Fruit fly (Drosophila melanogaster): ENCODE measurements around the gene Dhpr.

The Dhpr gene

DNA sequence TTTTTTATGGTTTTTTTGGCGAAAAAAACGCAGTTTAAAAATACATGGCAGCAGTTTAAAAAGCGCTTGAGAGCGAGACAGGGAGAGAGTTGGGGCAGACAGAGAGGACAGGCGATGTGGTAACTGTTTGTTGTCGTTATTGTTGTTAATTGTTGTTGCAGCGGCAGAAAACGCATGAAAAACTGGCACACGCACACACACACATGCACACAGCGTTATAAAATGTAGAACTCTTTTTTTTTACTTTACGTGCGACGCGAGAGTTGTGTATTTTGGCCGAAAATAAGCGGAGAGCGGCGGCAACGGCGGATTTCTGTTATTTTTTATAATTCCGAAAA, 9.5 kb upstream of the Dhpr start:
- TF ChIP-seq Dfd (GFP tag; optimal IDR thresholded peaks at IDR 0.05), result peak; percentile 27
- no peak for TF ChIP-seq tai (GFP tag; optimal IDR thresholded peaks at IDR 0.05)

DNA sequence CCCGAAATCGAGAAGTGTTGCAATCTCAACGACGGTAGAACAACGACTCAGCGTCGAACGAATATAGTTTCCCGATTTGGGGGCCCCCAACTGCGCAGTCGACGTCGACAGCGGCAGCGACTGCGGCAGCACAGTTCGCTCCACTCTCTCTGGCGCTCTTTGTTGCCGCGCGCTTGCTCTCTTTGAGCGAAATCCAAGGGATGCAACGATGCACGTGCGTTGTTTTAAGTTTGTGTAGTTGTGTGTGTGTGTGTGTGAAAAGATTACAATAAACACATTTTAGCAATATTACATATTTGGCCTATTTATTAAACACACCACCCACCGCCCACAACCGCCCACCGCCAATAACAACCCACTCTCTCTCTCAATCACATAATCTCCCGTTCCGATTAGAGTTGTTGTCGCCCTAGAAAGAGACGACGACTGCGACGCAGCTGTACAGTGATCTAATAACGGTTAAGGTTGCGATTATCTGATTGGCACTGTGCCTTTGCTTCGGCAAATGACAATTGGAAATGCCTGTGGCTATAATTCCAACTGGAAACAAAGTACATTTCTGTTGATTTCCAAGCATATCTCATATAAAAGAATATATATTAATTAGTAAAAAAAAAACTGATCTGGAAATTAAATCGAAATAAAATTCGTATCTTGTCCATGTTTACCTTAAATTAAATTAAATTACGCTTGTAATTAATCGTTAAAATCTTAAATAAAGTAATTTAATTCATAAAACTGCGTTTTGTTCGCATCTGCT, 8.9 kb upstream of the Dhpr start:
- no peak for TF ChIP-seq Hr78 (GFP tag; optimal IDR thresholded peaks at IDR 0.05)
- peak; percentile 62 to 69 for TF ChIP-seq dl (GFP tag; optimal IDR thresholded peaks at IDR 0.05; ENCODE audit: insufficient read depth in 1 of 2, partially characterized antibody in 2 of 2)
- no peak for TF ChIP-seq fru (GFP tag; optimal IDR thresholded peaks at IDR 0.05)
- TF ChIP-seq Dif (GFP tag; optimal IDR thresholded peaks at IDR 0.05; ENCODE audit: partially characterized antibody), result peak; percentile 75
- TF ChIP-seq br (GFP tag; optimal IDR thresholded peaks at IDR 0.05), result no peak
- no peak for TF ChIP-seq CG32264 (GFP tag; optimal IDR thresholded peaks at IDR 0.05)
- TF ChIP-seq Jra (GFP tag; optimal IDR thresholded peaks at IDR 0.05), result no peak
- no peak for TF ChIP-seq sv (GFP tag; optimal IDR thresholded peaks at IDR 0.05)

DNA sequence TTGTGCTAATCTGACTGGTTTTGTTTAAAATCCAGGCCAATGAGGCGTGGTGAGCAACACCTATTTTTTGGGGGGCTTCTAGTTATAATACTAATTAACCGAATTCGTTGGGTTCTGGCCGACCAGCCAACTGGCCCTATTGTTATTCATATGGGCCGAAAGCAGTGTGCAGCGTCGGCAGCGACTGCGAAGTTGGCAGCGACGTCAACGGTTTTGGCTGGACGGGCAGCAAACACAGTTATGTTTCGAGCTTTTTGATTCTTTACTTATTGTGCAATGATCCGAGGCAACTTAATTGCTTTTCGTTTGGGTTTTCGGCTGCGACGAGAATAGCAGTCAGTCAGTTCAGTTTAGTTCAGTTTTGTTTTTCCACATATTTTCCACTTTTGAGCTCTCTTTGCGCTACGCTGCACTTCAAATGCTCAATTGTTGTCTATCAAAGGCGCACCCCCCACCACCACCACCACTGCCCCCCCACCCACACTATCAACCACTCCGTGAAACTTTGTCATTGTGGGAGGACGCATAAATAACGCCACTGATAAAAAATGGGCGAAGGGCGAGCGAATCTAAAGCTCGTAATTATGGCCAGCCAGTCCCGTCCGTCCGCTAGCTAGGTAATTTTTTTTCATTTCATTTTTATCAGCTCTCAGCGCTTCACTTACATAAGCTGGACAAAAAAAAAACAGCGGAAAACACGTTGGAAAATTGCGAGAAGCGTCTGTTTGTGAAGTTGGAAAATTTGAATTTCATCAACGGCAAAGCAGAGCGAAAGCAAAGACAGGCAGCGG, 8.1 kb upstream of the Dhpr start:
- TF ChIP-seq sv (GFP tag; optimal IDR thresholded peaks at IDR 0.05) (peak; percentile 4), Myc (optimal IDR thresholded peaks at IDR 0.05) (no peak), Vsx2 (GFP tag; optimal IDR thresholded peaks at IDR 0.05; ENCODE audit: partially characterized antibody) (no peak), sage (GFP tag; optimal IDR thresholded peaks at IDR 0.05) (no peak), Rel (GFP tag; optimal IDR thresholded peaks at IDR 0.05) (no peak), Rel (tag; optimal IDR thresholded peaks at IDR 0.05) (no peak)

DNA sequence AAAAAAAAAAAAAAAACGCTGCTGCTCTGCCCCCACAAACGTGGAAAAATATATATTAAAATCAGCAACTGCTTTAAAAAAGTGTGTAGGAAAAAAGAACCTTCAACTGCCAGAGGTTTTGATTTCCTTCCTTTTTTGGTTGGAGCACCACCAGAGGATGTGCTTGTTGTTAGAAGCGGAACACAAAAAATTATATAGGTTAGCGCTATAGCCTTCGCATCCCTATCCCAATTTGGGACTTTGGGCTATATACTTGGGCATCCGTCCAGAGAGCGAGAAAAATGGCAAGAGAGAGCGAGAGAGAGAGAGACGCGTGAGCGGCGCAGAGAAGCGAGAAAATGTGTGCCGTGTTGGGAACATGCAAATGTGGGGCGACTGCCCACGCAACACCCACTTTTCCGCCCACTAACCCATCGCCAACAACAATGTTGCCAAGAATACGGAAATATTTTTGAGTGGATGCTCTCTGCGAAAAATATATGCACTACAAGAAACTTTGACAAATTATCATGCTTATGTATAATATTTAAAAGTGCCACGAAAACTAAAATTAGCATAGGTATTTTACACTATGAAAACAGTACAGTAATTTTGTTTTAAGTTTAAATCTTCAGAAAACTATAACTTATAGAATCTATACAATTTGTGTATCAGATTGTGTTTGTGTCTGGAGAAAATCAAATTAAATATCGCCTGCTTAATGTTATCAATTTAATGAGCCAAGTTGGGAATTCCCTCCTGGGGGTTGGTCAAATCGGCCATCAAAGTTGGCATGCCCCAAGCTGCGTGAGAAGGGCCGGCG, 7.3 kb upstream of the Dhpr start:
- TF ChIP-seq HLH106 (tag; optimal IDR thresholded peaks at IDR 0.05) (peak; percentile 11), foxo (GFP tag; optimal IDR thresholded peaks at IDR 0.05) (peak in 1 of 2 experiments; percentile 37), Hnf4 (GFP tag; optimal IDR thresholded peaks at IDR 0.05) (no peak), dsf (GFP tag; optimal IDR thresholded peaks at IDR 0.05; ENCODE audit: borderline replicate concordance) (no peak), h (GFP tag; optimal IDR thresholded peaks at IDR 0.05) (peak; percentile 6), fru (GFP tag; optimal IDR thresholded peaks at IDR 0.05) (peak; percentile 24), Dif (GFP tag; optimal IDR thresholded peaks at IDR 0.05; ENCODE audit: partially characterized antibody) (peak; percentile 21), dl (GFP tag; optimal IDR thresholded peaks at IDR 0.05; ENCODE audit: insufficient read depth in 1 of 2, partially characterized antibody in 2 of 2) (peak in 1 of 2 experiments; percentile 26)

DNA sequence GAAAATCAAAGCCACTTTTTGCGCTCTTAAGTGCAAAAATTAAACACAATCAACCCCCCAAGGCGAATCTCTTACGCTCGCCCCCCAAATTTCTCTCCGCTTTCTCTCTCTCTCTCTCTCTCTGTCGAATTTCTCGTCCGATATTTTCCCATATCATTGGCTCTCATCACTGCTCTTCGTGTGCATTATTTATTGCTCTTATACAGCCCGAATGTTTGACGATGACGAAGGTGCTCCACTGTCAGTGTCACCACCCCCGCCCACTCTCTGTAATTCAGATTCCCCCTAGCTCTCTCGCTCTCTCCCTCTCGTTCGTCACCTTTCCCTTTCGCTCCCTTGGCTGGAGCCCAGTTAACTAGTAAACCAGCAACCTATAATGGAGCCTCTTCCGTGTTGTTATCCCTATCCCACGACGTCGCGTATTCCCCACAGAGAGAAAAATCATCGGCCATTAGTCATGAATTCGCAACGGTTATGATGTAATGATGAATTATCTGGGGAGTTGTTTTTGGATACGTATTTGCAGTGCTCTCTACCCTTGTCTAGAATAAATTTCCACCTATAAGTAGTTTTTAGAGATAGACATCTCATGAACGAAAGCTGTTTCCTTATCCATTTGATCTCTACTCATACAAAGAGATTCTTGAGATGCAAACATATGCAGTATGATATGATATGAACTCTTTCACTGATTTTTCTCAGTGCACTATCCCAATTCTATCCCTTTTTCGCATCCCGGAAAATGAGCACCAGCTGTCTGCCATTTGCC, 6.5 kb upstream of the Dhpr start:
- TF ChIP-seq Dif (GFP tag; optimal IDR thresholded peaks at IDR 0.05; ENCODE audit: partially characterized antibody) (peak; percentile 6), OdsH (GFP tag; optimal IDR thresholded peaks at IDR 0.05) (no peak), dl (GFP tag; optimal IDR thresholded peaks at IDR 0.05; ENCODE audit: insufficient read depth in 1 of 2, partially characterized antibody in 2 of 2) (peak in 1 of 2 experiments; percentile 19)

DNA sequence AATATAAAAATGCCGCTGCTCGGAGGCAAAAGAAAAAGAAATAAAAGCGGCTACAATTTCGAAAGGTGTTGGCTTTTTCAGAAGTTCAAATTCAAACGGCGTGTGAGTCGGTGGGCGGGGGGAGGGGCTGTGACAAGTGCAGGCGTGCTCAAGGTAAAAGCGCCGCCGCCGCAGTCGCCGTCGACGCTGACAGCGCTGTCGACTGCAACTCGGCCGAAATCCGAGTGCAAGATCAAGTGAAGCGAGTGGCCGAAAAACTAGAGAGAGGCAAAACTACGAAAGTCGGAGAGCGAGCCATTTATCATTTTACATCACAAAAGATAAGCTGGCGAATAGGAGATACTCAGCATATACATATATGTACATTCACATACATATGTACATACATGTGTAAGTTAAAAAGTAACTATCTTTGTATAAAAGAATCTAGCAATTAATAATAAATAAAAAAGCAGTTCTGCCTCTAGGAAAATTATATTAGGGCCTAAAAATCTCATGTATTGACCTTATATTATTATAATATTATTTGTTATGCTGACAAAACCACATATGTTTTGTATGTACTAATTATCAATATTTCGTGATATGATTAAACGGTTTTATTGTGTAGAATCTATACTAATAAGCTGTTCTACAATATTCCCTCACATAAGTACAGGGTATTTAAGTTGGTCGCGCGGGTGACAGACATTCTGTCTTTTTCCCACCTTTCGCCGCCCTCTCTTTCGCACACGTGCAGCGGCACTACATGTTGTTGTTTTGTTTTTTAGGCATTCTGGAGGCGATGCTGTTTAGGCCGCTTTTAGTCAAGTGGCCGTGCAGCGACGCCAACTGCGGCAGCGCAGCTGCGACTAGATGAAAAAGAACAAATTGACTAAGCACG, 5.4 kb upstream of the Dhpr start:
- TF ChIP-seq dmrt93B (GFP tag; optimal IDR thresholded peaks at IDR 0.05), result no peak
- TF ChIP-seq pan (optimal IDR thresholded peaks at IDR 0.05), result no peak
- TF ChIP-seq Dfd (GFP tag; optimal IDR thresholded peaks at IDR 0.05), result peak; percentile 39
- TF ChIP-seq sv (GFP tag; optimal IDR thresholded peaks at IDR 0.05), result peak; percentile 62

Measured in whole organism, wandering third instar larva.